Worm (Caenorhabditis elegans) whole organism, L3 larva: ENCODE data around the gene Y43D4A.1.
A peak's percentile ranks its signal among the peaks of the same experiment; 100 is the strongest.
"Not testable (repeated sequence)": the region's sequence is repeated elsewhere in the genome, so short reads cannot be mapped to it uniquely, and the experiment has no call there.

Experiments
- R02D3.7 ChIP-seq: fragments of 150-350 bp; optimal IDR thresholded peaks from 2 replicates; lab custom pipeline; 2014; ENCODE audit warnings: missing biosample characterization, missing genetic modification characterization
- ZK546.5 ChIP-seq: sonication (generic microtip); optimal IDR thresholded peaks from 2 replicates; lab custom pipeline; 2017; ENCODE audit warnings: missing biosample characterization, missing genetic modification characterization
- aly-2 ChIP-seq: fragments of 150-350 bp; optimal IDR thresholded peaks from 2 replicates; lab custom pipeline; 2014; ENCODE audit warnings: missing biosample characterization, missing genetic modification characterization
- ceh-16 ChIP-seq: sonication (generic microtip); optimal IDR thresholded peaks from 2 replicates; lab custom pipeline; 2017; ENCODE audit warnings: missing biosample characterization, missing genetic modification characterization
- ceh-28 ChIP-seq: fragments of 150-350 bp; optimal IDR thresholded peaks from 2 replicates; lab custom pipeline; 2014; ENCODE audit warnings: missing biosample characterization, missing genetic modification reagents, missing genetic modification characterization
- ceh-82 ChIP-seq: fragments of 150-350 bp; optimal IDR thresholded peaks from 2 replicates; lab custom pipeline; 2014; ENCODE audit warnings: missing biosample characterization, missing genetic modification characterization
- ceh-9 ChIP-seq: sonication (generic microtip); optimal IDR thresholded peaks from 2 replicates; lab custom pipeline; 2018; ENCODE audit warnings: missing biosample characterization, missing genetic modification characterization
- egl-27 ChIP-seq: sonication (generic microtip); optimal IDR thresholded peaks from 4 replicates; lab custom pipeline; 2017; ENCODE audit warnings: missing biosample characterization, missing genetic modification reagents, missing genetic modification characterization
- egl-5 ChIP-seq: fragments of 150-350 bp; optimal IDR thresholded peaks from 2 replicates; lab custom pipeline; 2017; ENCODE audit warnings: missing biosample characterization, missing genetic modification reagents, missing genetic modification characterization, inconsistent platforms
- elt-2 ChIP-seq: sonication (generic microtip); optimal IDR thresholded peaks from 2 replicates; lab custom pipeline; 2016; ENCODE audit warnings: missing genetic modification reagents, mild to moderate bottlenecking, missing genetic modification characterization, missing compliant biosample characterization
- elt-3 ChIP-seq, 3 experiments: fragments of 150-350 bp in 1 of 3; sonication (generic microtip) in 2 of 3; optimal IDR thresholded peaks; 2 replicates in 2 of 3; 4 replicates in 1 of 3; lab custom pipeline; 2014 to 2017; ENCODE audit warnings: missing biosample characterization in 3 of 3, missing genetic modification characterization in 3 of 3
- fkh-2 ChIP-seq: fragments of 150-350 bp; optimal IDR thresholded peaks from 2 replicates; lab custom pipeline; 2014; ENCODE audit warnings: missing biosample characterization, missing genetic modification reagents, missing genetic modification characterization
- fos-1 ChIP-seq: fragments of 150-350 bp; optimal IDR thresholded peaks from 2 replicates; lab custom pipeline; 2014; ENCODE audit warnings: missing biosample characterization, missing genetic modification characterization
- hmg-11 ChIP-seq: sonication (generic microtip); optimal IDR thresholded peaks from 2 replicates; lab custom pipeline; 2016; ENCODE audit warnings: missing genetic modification characterization, missing compliant biosample characterization
- lin-15B ChIP-seq: fragments of 150-350 bp; optimal IDR thresholded peaks from 2 replicates; lab custom pipeline; 2014; ENCODE audit warnings: missing biosample characterization, missing genetic modification characterization
- lin-39 ChIP-seq: fragments of 150-350 bp; optimal IDR thresholded peaks from 2 replicates; lab custom pipeline; 2018; ENCODE audit warnings: missing biosample characterization, missing genetic modification reagents, missing genetic modification characterization
- lsy-12 ChIP-seq: sonication (generic microtip); optimal IDR thresholded peaks from 2 replicates; lab custom pipeline; 2016; ENCODE audit warnings: mild to moderate bottlenecking, missing genetic modification characterization, missing compliant biosample characterization
- mdl-1 ChIP-seq: fragments of 150-350 bp; optimal IDR thresholded peaks from 2 replicates; lab custom pipeline; 2014; ENCODE audit warnings: missing biosample characterization, missing genetic modification characterization
- nfya-1 ChIP-seq: sonication (generic microtip); optimal IDR thresholded peaks from 2 replicates; lab custom pipeline; 2017; ENCODE audit warnings: missing genetic modification characterization, mild to moderate bottlenecking, missing compliant biosample characterization, antibody characterized with exemption, moderate library complexity; ENCODE audit not compliant: insufficient read depth
- nhr-11 ChIP-seq: fragments of 150-350 bp; optimal IDR thresholded peaks from 2 replicates; lab custom pipeline; 2014; ENCODE audit warnings: missing biosample characterization, missing genetic modification characterization
- nhr-12 ChIP-seq: fragments of 150-350 bp; optimal IDR thresholded peaks from 2 replicates; lab custom pipeline; 2014; ENCODE audit warnings: missing biosample characterization, missing genetic modification characterization
- nhr-67 ChIP-seq: fragments of 150-350 bp; optimal IDR thresholded peaks from 2 replicates; lab custom pipeline; 2014; ENCODE audit warnings: missing biosample characterization, missing genetic modification characterization
- nhr-77 ChIP-seq: fragments of 150-350 bp; optimal IDR thresholded peaks from 2 replicates; lab custom pipeline; 2014; ENCODE audit warnings: missing biosample characterization, missing genetic modification characterization
- pha-4 ChIP-seq: fragments of 150-350 bp; optimal IDR thresholded peaks from 2 replicates; lab custom pipeline; 2014; ENCODE audit warnings: missing biosample characterization, missing genetic modification reagents, missing genetic modification characterization
- pqm-1 ChIP-seq: fragments of 150-350 bp; optimal IDR thresholded peaks from 2 replicates; lab custom pipeline; 2017; ENCODE audit warnings: missing biosample characterization, missing genetic modification characterization, inconsistent platforms
- sea-2 ChIP-seq: fragments of 150-350 bp; sonication (generic microtip); optimal IDR thresholded peaks from 4 replicates; lab custom pipeline; 2014; ENCODE audit warnings: missing biosample characterization, missing genetic modification reagents, missing genetic modification characterization
- skn-1 ChIP-seq: fragments of 150-350 bp; optimal IDR thresholded peaks from 2 replicates; lab custom pipeline; 2014; ENCODE audit warnings: missing biosample characterization, missing genetic modification characterization
- snpc-4 ChIP-seq: fragments of 150-350 bp; optimal IDR thresholded peaks from 2 replicates; lab custom pipeline; 2014; ENCODE audit warnings: missing biosample characterization, missing genetic modification characterization
- unc-39 ChIP-seq: sonication (generic microtip); optimal IDR thresholded peaks from 4 replicates; lab custom pipeline; 2017; ENCODE audit warnings: missing biosample characterization, missing genetic modification characterization
- unc-62 ChIP-seq: fragments of 150-350 bp; sonication (generic microtip); optimal IDR thresholded peaks from 4 replicates; lab custom pipeline; 2014; ENCODE audit warnings: missing biosample characterization, missing genetic modification reagents, missing genetic modification characterization
- zag-1 ChIP-seq: fragments of 150-350 bp; optimal IDR thresholded peaks from 2 replicates; lab custom pipeline; 2014; ENCODE audit warnings: missing biosample characterization, missing genetic modification characterization
- ztf-11 ChIP-seq: fragments of 150-350 bp; optimal IDR thresholded peaks from 2 replicates; lab custom pipeline; 2014; ENCODE audit warnings: missing biosample characterization, missing genetic modification characterization
- ztf-4 ChIP-seq: fragments of 150-350 bp; optimal IDR thresholded peaks from 2 replicates; lab custom pipeline; 2014; ENCODE audit warnings: missing biosample characterization, missing genetic modification characterization

The Y43D4A.1 gene

ce11 chrIV:16718651-16719050 lies 25.0 kb upstream of the Y43D4A.1 start:
- TF ChIP-seq nhr-77 (no peak), nhr-11 (no peak), nhr-12 (no peak), unc-62 (GFP tag; lab: Kevin White, UChicago) (no peak), lin-15B (tag; lab: Kevin White, UChicago) (no peak)

- TF ChIP-seq fos-1 (no peak), ZK546.5 (tag; lab: Kevin White, UChicago) (no peak), mdl-1 (tag; lab: Kevin White, UChicago) (no peak), zag-1 (tag; lab: Kevin White, UChicago) (no peak), lin-39 (tag; lab: Kevin White, UChicago) (no peak), lin-15B (tag; lab: Kevin White, UChicago) (no peak), lsy-12 (no peak), elt-3 (tag; optimal IDR thresholded peaks at IDR 0.05; lab: Kevin White, UChicago) (no peak), aly-2 (no peak), ztf-11 (tag; lab: Kevin White, UChicago) (no peak), fkh-2 (tag; lab: Kevin White, UChicago) (no peak), snpc-4 (tag; lab: Kevin White, UChicago) (no peak), ceh-16 (no peak), ztf-4 (no peak), unc-39 (no peak), ceh-82 (tag; lab: Kevin White, UChicago) (no peak)
These were observed 23.2 kb upstream of the Y43D4A.1 start, which contains the start of gene Y51H4A.22 for ce11 chrIV:16720412-16720811. Y51H4A.22 (plus strand) TSS chrIV:16720712.

- TF ChIP-seq nhr-67 (tag; lab: Kevin White, UChicago) (no peak), unc-62 (GFP tag; lab: Kevin White, UChicago) (no peak), hmg-11 (no peak), egl-5 (tag; lab: Kevin White, UChicago) (no peak), lin-15B (tag; lab: Kevin White, UChicago) (no peak), R02D3.7 (tag; lab: Kevin White, UChicago) (no peak), fkh-2 (tag; lab: Kevin White, UChicago) (no peak), skn-1 (tag; lab: Kevin White, UChicago) (no peak), sea-2 (GFP tag; lab: Kevin White, UChicago) (no peak), elt-3 (tag; optimal IDR thresholded peaks at IDR 0.05; lab: Kevin White, UChicago) (no peak), pha-4 (tag; lab: Kevin White, UChicago) (no peak), ceh-82 (tag; lab: Kevin White, UChicago) (no peak), fos-1 (no peak), egl-27 (tag; lab: Kevin White, UChicago) (no peak), snpc-4 (tag; lab: Kevin White, UChicago) (no peak), ztf-4 (no peak), nfya-1 (no peak), ceh-9 (tag; lab: Kevin White, UChicago) (no peak)
These were observed 21.5 kb upstream of the Y43D4A.1 start for ce11 chrIV:16722000-16722607.

- not testable (repeated sequence) for TF ChIP-seq ceh-28, zag-1, skn-1 (tag; lab: Kevin White, UChicago)
These were observed 21.0 kb upstream of the Y43D4A.1 start, which contains the start of gene Y51H4A.23 for ce11 chrIV:16722616-16723015. Y51H4A.23 (plus strand) TSS chrIV:16722916.

- TF ChIP-seq pha-4 (tag; lab: Kevin White, UChicago) (peak; percentile 18), ZK546.5 (tag; lab: Kevin White, UChicago) (no peak), skn-1 (tag; lab: Kevin White, UChicago) (no peak), pqm-1 (tag; lab: Kevin White, UChicago) (peak; percentile 63), elt-2 (tag; lab: Kevin White, UChicago) (peak; percentile 60)
These were observed 7.7 kb upstream of the Y43D4A.1 start, which contains the start of gene Y51H4A.25 for ce11 chrIV:16735957-16736356. Y51H4A.25 (plus strand) TSS chrIV:16736329.
